Worm (Caenorhabditis elegans) whole organism, early embryonic: ENCODE results near the gene C05C8.5.

Experiments
- ceh-36 ChIP-seq: sonication (generic microtip); optimal IDR thresholded peaks from 2 replicates; lab custom pipeline; 2016; ENCODE audit warnings: missing genetic modification characterization, inconsistent platforms, missing compliant biosample characterization
- flt-1 ChIP-seq: fragments of 200-800 bp; sonication (Bioruptor generic); IDR thresholded peaks from 2 replicates; pipeline ENCODE4 v1.3.6; 2022; ENCODE audit warnings: missing genetic modification characterization, missing compliant biosample characterization
- pes-1 ChIP-seq: fragments of 200-800 bp; sonication (Bioruptor generic); IDR thresholded peaks from 2 replicates; pipeline ENCODE4 v1.3.6; 2022; ENCODE audit warnings: missing genetic modification reagents, missing genetic modification characterization, missing compliant biosample characterization
- sea-1 ChIP-seq: fragments of 200-800 bp; sonication (Bioruptor generic); conservative IDR thresholded peaks from 2 replicates; pipeline ENCODE4 v1.3.6; 2022; ENCODE audit warnings: missing genetic modification characterization, missing compliant biosample characterization
- tra-4 ChIP-seq: sonication (generic microtip); optimal IDR thresholded peaks from 2 replicates; lab custom pipeline; 2017; ENCODE audit warnings: missing genetic modification characterization, missing compliant biosample characterization

C05C8.5 gene

ce11 chrV:7184549-7184948 lies 50.1 kb downstream of the C05C8.5 start, which contains the start of gene pitr-5:
Gene pitr-5 (plus strand): TSS chrV:7184849.
- TF ChIP-seq flt-1 (GFP tag; lab: Robert Waterston, UW) (no peak), sea-1 (GFP tag; lab: Robert Waterston, UW) (no peak), pes-1 (GFP tag; lab: Robert Waterston, UW) (no peak), tra-4 (no peak), ceh-36 (no peak)
